Worm (Caenorhabditis elegans): Measurements from ENCODE around the gene col-79.

DNA sequence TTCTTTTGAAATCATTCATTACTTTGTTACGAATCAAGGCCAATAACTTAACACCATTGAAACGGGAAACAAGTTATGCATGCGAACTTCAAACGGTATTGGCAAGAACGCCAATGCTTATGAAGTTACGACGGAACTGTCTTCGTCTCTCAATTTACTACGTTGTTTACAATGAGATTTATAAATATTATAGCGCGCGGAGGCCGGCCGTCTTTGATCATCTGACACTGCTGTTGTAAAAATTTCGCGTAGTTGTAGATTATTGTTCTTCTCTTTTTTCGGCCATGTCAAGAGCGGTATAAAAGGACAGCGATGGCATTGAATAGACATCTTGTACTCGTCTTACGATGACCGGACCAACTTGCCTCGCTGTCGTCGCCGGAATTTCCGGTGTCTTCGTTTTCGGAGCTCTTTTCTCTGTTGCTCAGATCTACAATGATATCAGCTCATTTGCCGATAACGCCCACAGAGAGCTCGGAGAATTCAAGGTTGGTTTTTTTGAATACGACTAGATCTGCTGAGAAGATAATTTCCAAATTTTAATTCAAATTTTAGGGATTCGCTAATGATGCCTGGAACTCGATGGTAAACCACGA, 1.3 kb downstream of the col-79 start, which contains the start of gene col-39:
- TF ChIP-seq nhr-25 (tag; optimal IDR thresholded peaks at IDR 0.05; ENCODE audit: borderline replicate concordance, insufficient read depth) (peak; percentile 34), ceh-32 (tag; optimal IDR thresholded peaks at IDR 0.05; ENCODE audit: poor library complexity) (no peak), attf-4 (tag; optimal IDR thresholded peaks at IDR 0.05) (no peak), unc-39 (tag; optimal IDR thresholded peaks at IDR 0.05) (no peak)
